Worm (Caenorhabditis elegans) whole organism, young adult: ENCODE measurements around the gene C09B9.7.

Source experiments
- B0035.1 ChIP-seq: sonication (generic microtip); optimal IDR thresholded peaks from 2 replicates; lab custom pipeline; 2016; ENCODE audit warnings: missing genetic modification characterization, mild to moderate bottlenecking, missing compliant biosample characterization, missing genotype, missing genetic modification reagents
- F23B12.7 ChIP-seq: sonication (generic microtip); optimal IDR thresholded peaks from 2 replicates; lab custom pipeline; 2017; ENCODE audit warnings: missing genetic modification characterization, mild to moderate bottlenecking, missing compliant biosample characterization, antibody characterized with exemption, moderate library complexity; ENCODE audit not compliant: insufficient read depth
- F39B2.1 ChIP-seq: fragments of 200-800 bp; sonication (Bioruptor generic); IDR thresholded peaks from 2 replicates; pipeline ENCODE4 v1.3.6; 2022; ENCODE audit warnings: missing genetic modification reagents, missing genetic modification characterization, missing compliant biosample characterization
- F49E8.2 ChIP-seq: sonication (generic microtip); optimal IDR thresholded peaks from 3 replicates; lab custom pipeline; 2017; ENCODE audit warnings: missing genetic modification characterization, mild to moderate bottlenecking, missing compliant biosample characterization, antibody characterized with exemption, moderate library complexity; ENCODE audit not compliant: insufficient read depth
- F52B5.7 ChIP-seq: sonication (generic microtip); optimal IDR thresholded peaks from 2 replicates; lab custom pipeline; 2016; ENCODE audit warnings: mild to moderate bottlenecking, missing genetic modification characterization, missing compliant biosample characterization
- Y53G8AR.9 ChIP-seq: fragments of 200-800 bp; sonication (Bioruptor generic); conservative IDR thresholded peaks from 2 replicates; pipeline ENCODE4 v1.3.6; 2022; ENCODE audit warnings: missing genetic modification reagents, missing genetic modification characterization, missing compliant biosample characterization
- Y56A3A.18 ChIP-seq: fragments of 200-800 bp; sonication (Bioruptor generic); IDR thresholded peaks from 2 replicates; pipeline ENCODE4 v1.3.6; 2022; ENCODE audit warnings: missing genetic modification reagents, missing genetic modification characterization, missing compliant biosample characterization
- Y67H2A.10 ChIP-seq: fragments of 200-800 bp; sonication (Bioruptor generic); conservative IDR thresholded peaks from 2 replicates; pipeline ENCODE4 v1.3.6; 2022; ENCODE audit warnings: missing genetic modification reagents, missing genetic modification characterization, missing compliant biosample characterization
- Y95B8A.8 ChIP-seq: fragments of 200-800 bp; sonication (Bioruptor generic); IDR thresholded peaks from 2 replicates; pipeline ENCODE4 v1.3.6; 2022; ENCODE audit warnings: missing genetic modification reagents, missing genetic modification characterization, missing compliant biosample characterization
- akir-1 ChIP-seq: fragments of 200-800 bp; sonication (Bioruptor generic); optimal IDR thresholded peaks from 2 replicates; lab custom pipeline; 2018; ENCODE audit warnings: mild to moderate bottlenecking, missing genetic modification characterization, moderate library complexity, missing compliant biosample characterization
- aptf-3 ChIP-seq: fragments of 200-800 bp; sonication (Bioruptor generic); IDR thresholded peaks from 2 replicates; pipeline ENCODE4 v1.3.6; 2022; ENCODE audit warnings: missing genetic modification characterization, missing compliant biosample characterization
- atf-7 ChIP-seq: sonication (generic microtip); optimal IDR thresholded peaks from 2 replicates; lab custom pipeline; 2017; ENCODE audit warnings: mild to moderate bottlenecking, missing genetic modification characterization, missing compliant biosample characterization
- athp-1 ChIP-seq: sonication (generic microtip); optimal IDR thresholded peaks from 2 replicates; lab custom pipeline; 2017; ENCODE audit warnings: mild to moderate bottlenecking, missing genetic modification characterization, missing compliant biosample characterization
- attf-3 ChIP-seq: fragments of 200-800 bp; sonication (Bioruptor generic); conservative IDR thresholded peaks from 2 replicates; pipeline ENCODE4 v1.3.6; 2022; ENCODE audit warnings: missing genetic modification reagents, missing genetic modification characterization, missing compliant biosample characterization
- ccch-3 ChIP-seq: fragments of 200-800 bp; sonication (Bioruptor generic); optimal IDR thresholded peaks from 2 replicates; lab custom pipeline; 2018; ENCODE audit warnings: mild to moderate bottlenecking, missing genetic modification characterization, missing compliant biosample characterization
- cebp-1 ChIP-seq, 2 experiments: fragments of 200-800 bp in 1 of 2; sonication (Bioruptor generic) in 1 of 2; sonication (generic microtip) in 1 of 2; IDR thresholded peaks in 1 of 2; optimal IDR thresholded peaks in 1 of 2; 2 replicates each; pipeline versions ENCODE4 v1.3.6 to Lab custom; 2017 to 2022; ENCODE audit warnings: missing compliant biosample characterization in 2 of 2, missing genetic modification characterization in 2 of 2, mild to moderate bottlenecking in 1 of 2, missing genetic modification reagents in 1 of 2, moderate library complexity in 1 of 2
- chd-7 ChIP-seq: sonication (generic microtip); optimal IDR thresholded peaks from 2 replicates; lab custom pipeline; 2016; ENCODE audit warnings: mild to moderate bottlenecking, missing genetic modification characterization, moderate library complexity, missing compliant biosample characterization
- dpl-1 ChIP-seq: fragments of 150-350 bp; optimal IDR thresholded peaks from 2 replicates; lab custom pipeline; 2014; ENCODE audit warnings: missing biosample characterization, missing genetic modification reagents, missing genetic modification characterization
- efl-1 ChIP-seq: fragments of 150-350 bp; optimal IDR thresholded peaks from 2 replicates; lab custom pipeline; 2014; ENCODE audit warnings: missing biosample characterization, missing genetic modification reagents, missing genetic modification characterization
- him-1 ChIP-seq: sonication (generic microtip); optimal IDR thresholded peaks from 2 replicates; lab custom pipeline; 2016; ENCODE audit warnings: missing genotype, missing genetic modification reagents, missing genetic modification characterization, missing compliant biosample characterization
- hrde-1 ChIP-seq: sonication (generic microtip); optimal IDR thresholded peaks from 2 replicates; lab custom pipeline; 2016; ENCODE audit warnings: missing genetic modification characterization, mild to moderate bottlenecking, missing compliant biosample characterization, moderate library complexity, missing genotype, missing genetic modification reagents, borderline replicate concordance
- hsf-1 ChIP-seq: fragments of 200-800 bp; sonication (Bioruptor generic); IDR thresholded peaks from 2 replicates; pipeline ENCODE4 v1.3.6; 2022; ENCODE audit warnings: missing genetic modification reagents, missing genetic modification characterization, missing compliant biosample characterization
- let-607 ChIP-seq, 2 experiments: fragments of 200-800 bp in 1 of 2; sonication (Bioruptor generic) in 1 of 2; sonication (generic microtip) in 1 of 2; optimal IDR thresholded peaks; 2 replicates each; lab custom pipeline; 2016 to 2018; ENCODE audit warnings: mild to moderate bottlenecking in 2 of 2, missing compliant biosample characterization in 2 of 2, missing genetic modification characterization in 2 of 2, moderate library complexity in 2 of 2, missing genotype in 1 of 2
- lin-40 ChIP-seq: sonication (generic microtip); optimal IDR thresholded peaks from 2 replicates; lab custom pipeline; 2016; ENCODE audit warnings: missing genetic modification characterization, mild to moderate bottlenecking, missing compliant biosample characterization, missing genotype, missing genetic modification reagents
- madf-6 ChIP-seq: fragments of 200-800 bp; sonication (Bioruptor generic); IDR thresholded peaks from 2 replicates; pipeline ENCODE4 v1.3.6; 2022; ENCODE audit warnings: missing genetic modification reagents, missing genetic modification characterization, missing compliant biosample characterization
- mel-28 ChIP-seq: sonication (generic microtip); optimal IDR thresholded peaks from 2 replicates; lab custom pipeline; 2016; ENCODE audit warnings: borderline replicate concordance, mild to moderate bottlenecking, missing genetic modification characterization, missing compliant biosample characterization
- mes-4 ChIP-seq: sonication (generic microtip); optimal IDR thresholded peaks from 2 replicates; lab custom pipeline; 2016; ENCODE audit warnings: missing genotype, missing genetic modification characterization, missing compliant biosample characterization
- mxl-1 ChIP-seq: sonication (generic microtip); optimal IDR thresholded peaks from 2 replicates; lab custom pipeline; 2016; ENCODE audit warnings: missing genetic modification characterization, missing compliant biosample characterization
- nfya-1 ChIP-seq: sonication (generic microtip); optimal IDR thresholded peaks from 2 replicates; lab custom pipeline; 2017; ENCODE audit warnings: antibody characterized with exemption, missing compliant biosample characterization, missing genetic modification characterization, borderline replicate concordance; ENCODE audit not compliant: insufficient read depth
- pha-4 ChIP-seq: fragments of 150-350 bp; sonication (generic microtip); optimal IDR thresholded peaks from 2 replicates; lab custom pipeline; 2014; ENCODE audit warnings: missing biosample characterization, missing genetic modification reagents, missing genetic modification characterization
- rec-8 ChIP-seq, 2 experiments: sonication (generic microtip); optimal IDR thresholded peaks; 2 replicates each; lab custom pipeline; 2016; ENCODE audit warnings: mild to moderate bottlenecking in 2 of 2, missing genetic modification characterization in 2 of 2, missing genetic modification reagents in 2 of 2, missing genotype in 2 of 2, missing biosample characterization in 1 of 2, missing compliant biosample characterization in 1 of 2, moderate library complexity in 1 of 2
- rpc-1 ChIP-seq, 2 experiments: fragments of 150-350 bp in 1 of 2; sonication (generic microtip) in 1 of 2; optimal IDR thresholded peaks; 2 replicates each; lab custom pipeline; 2014 to 2018; ENCODE audit warnings: missing biosample characterization in 1 of 2, missing genetic modification characterization in 1 of 2, missing genetic modification reagents in 1 of 2, missing genotype in 1 of 2
- snpc-1.3 ChIP-seq: sonication (generic microtip); optimal IDR thresholded peaks from 2 replicates; lab custom pipeline; 2017; ENCODE audit warnings: missing genetic modification characterization, mild to moderate bottlenecking, missing compliant biosample characterization, antibody characterized with exemption, moderate library complexity, missing genotype, missing genetic modification reagents; ENCODE audit not compliant: insufficient read depth
- somi-1 ChIP-seq: fragments of 200-800 bp; sonication (Bioruptor generic); optimal IDR thresholded peaks from 2 replicates; lab custom pipeline; 2018; ENCODE audit warnings: mild to moderate bottlenecking, missing genetic modification characterization, missing compliant biosample characterization
- xnd-1 ChIP-seq: sonication (generic microtip); optimal IDR thresholded peaks from 2 replicates; lab custom pipeline; 2016; ENCODE audit warnings: missing genotype, missing genetic modification reagents, missing genetic modification characterization, missing compliant biosample characterization
- zfh-2 ChIP-seq: fragments of 200-800 bp; sonication (Bioruptor generic); conservative IDR thresholded peaks from 2 replicates; pipeline ENCODE4 v1.3.6; 2022; ENCODE audit warnings: missing genetic modification reagents, missing genetic modification characterization, missing compliant biosample characterization
- ztf-25 ChIP-seq: fragments of 200-800 bp; sonication (Bioruptor generic); IDR thresholded peaks from 2 replicates; pipeline ENCODE4 v1.3.6; 2022; ENCODE audit warnings: missing genetic modification reagents, missing genetic modification characterization, missing compliant biosample characterization
- ztf-28 ChIP-seq: fragments of 200-800 bp; sonication (Bioruptor generic); IDR thresholded peaks from 2 replicates; pipeline ENCODE4 v1.3.6; 2022; ENCODE audit warnings: missing genetic modification reagents, missing genetic modification characterization, missing compliant biosample characterization

Gene C09B9.7

ce11 chrIV:5037489-5037888 is 23.4 kb downstream of the C09B9.7 start, which contains the start of gene C09B9.1:
C09B9.1 (plus strand) TSS chrIV:5037789.
- no peak for TF ChIP-seq B0035.1
- TF ChIP-seq F52B5.7 (tag; lab: Kevin White, UChicago): no peak
- no peak for TF ChIP-seq aptf-3 (GFP tag; lab: Robert Waterston, UW)
- no peak for TF ChIP-seq him-1 (tag; lab: Kevin White, UChicago)
- TF ChIP-seq madf-6: no peak
- no peak for TF ChIP-seq Y53G8AR.9 (GFP tag; lab: Robert Waterston, UW)
- no peak for TF ChIP-seq F49E8.2
- no peak for TF ChIP-seq cebp-1 (GFP tag; IDR thresholded peaks at IDR 0.05; lab: Robert Waterston, UW)
- TF ChIP-seq cebp-1 (tag; optimal IDR thresholded peaks at IDR 0.05; lab: Kevin White, UChicago): no peak
- TF ChIP-seq rpc-1 (optimal IDR thresholded peaks at IDR 0.05; lab: Kevin White, UChicago): no peak
- TF ChIP-seq rpc-1 (tag; optimal IDR thresholded peaks at IDR 0.05; lab: Kevin White, UChicago): no peak
- TF ChIP-seq snpc-1.3 (tag; lab: Kevin White, UChicago): no peak
- TF ChIP-seq hrde-1: no peak
- TF ChIP-seq, all 124 proteins: peak for 0

DNA sequence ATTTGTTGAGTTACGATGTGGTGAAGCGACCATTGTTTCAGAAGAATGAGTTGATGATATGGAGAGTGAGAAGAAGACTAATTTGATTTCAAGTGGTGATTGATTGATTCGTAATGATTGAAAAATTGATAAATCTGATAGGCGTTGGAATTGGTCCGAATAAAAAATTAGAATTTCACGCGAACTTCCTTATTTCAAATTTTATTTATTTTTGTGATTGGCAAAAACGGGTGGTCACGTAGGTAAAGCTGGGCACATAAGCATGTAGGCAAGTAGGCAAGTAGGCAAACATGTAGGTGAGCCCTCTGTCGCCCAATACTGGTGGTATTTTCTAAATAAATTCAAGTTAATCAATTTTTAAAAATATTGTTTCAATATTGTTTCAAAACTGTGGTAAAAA is 27.6 kb downstream of the C09B9.7 start, which contains the start of gene C09B9.4:
Gene C09B9.4 (minus strand): TSS at position 101 of the 400 bp plus-strand sequence.
- TF ChIP-seq dpl-1 (GFP tag; lab: Kevin White, UChicago) (no peak), Y56A3A.18 (GFP tag; lab: Robert Waterston, UW) (no peak), akir-1 (no peak)

- TF ChIP-seq mes-4 (tag; lab: Kevin White, UChicago) (no peak), efl-1 (no peak), Y95B8A.8 (GFP tag; lab: Robert Waterston, UW) (no peak), ztf-28 (GFP tag; lab: Robert Waterston, UW) (no peak)
These were observed 29.5 kb downstream of the C09B9.7 start for ce11 chrIV:5031346-5031745.

DNA sequence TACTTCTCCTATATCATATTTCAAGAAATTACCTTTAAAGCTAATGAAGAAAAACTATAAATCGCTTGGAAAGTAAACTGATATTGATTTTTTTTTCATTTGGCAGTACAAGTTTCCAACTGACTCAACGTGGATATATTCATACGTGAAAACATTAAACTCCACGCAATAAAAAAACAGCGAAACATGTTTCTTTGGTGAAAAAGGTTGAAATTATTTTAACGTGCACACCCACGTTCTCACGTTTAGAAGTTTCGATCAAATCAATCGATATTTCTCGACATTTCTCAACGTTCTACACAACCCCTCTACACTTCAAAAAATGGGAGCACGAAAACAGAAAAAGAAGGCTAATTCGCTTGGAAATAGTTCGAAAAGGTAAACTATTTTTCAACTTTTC is 31.9 kb downstream of the C09B9.7 start, which contains the start of the genes best-6 and C09B9.2:
Gene best-6 (minus strand): TSS at position 101 of the 400 bp plus-strand sequence.
Gene C09B9.2 (plus strand): TSS at position 314 of the 400 bp plus-strand sequence.
- TF ChIP-seq chd-7 (tag; lab: Kevin White, UChicago): no peak
- TF ChIP-seq Y56A3A.18 (GFP tag; lab: Robert Waterston, UW): no peak
- TF ChIP-seq zfh-2 (GFP tag; lab: Robert Waterston, UW): no peak
- TF ChIP-seq atf-7 (tag; lab: Kevin White, UChicago): no peak
- no peak for TF ChIP-seq ccch-3 (GFP tag; lab: Kevin White, UChicago)
- no peak for TF ChIP-seq mel-28
- TF ChIP-seq Y67H2A.10 (GFP tag; lab: Robert Waterston, UW): no peak
- TF ChIP-seq xnd-1: no peak
- TF ChIP-seq attf-3 (GFP tag; lab: Robert Waterston, UW): no peak
- TF ChIP-seq aptf-3 (GFP tag; lab: Robert Waterston, UW): no peak
- TF ChIP-seq ztf-25 (GFP tag; lab: Robert Waterston, UW): no peak
- TF ChIP-seq somi-1 (GFP tag; lab: Kevin White, UChicago): no peak
- TF ChIP-seq him-1 (tag; lab: Kevin White, UChicago): no peak
- no peak for TF ChIP-seq nfya-1 (tag; lab: Kevin White, UChicago)
- no peak for TF ChIP-seq athp-1 (tag; lab: Kevin White, UChicago)

DNA sequence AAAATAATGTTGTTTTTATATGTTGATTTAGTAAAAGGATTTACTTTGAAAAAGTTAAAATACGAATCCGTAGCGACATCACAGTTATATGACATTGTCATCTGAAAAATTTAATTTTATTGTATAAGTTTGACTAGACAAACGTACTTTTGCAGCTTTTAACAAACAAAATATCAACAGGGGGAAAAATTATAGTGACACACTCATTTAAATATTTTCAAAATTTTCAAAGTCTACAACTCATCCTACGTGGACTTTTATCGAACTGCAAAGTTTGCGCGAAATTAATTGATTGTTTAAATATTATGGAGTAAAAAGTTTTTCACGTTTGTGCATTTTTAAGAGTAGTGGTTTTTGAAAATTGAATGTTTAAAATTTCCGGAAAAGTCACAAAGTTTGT is 35.2 kb downstream of the C09B9.7 start, which contains the start of gene C09B9.85:
Gene C09B9.85 (minus strand): TSS at position 101 of the 400 bp plus-strand sequence.
- no peak for TF ChIP-seq F39B2.1 (GFP tag; lab: Robert Waterston, UW)
- no peak for TF ChIP-seq lin-40 (tag; lab: Kevin White, UChicago)
- no peak for TF ChIP-seq F23B12.7 (tag; lab: Kevin White, UChicago)
- no peak for TF ChIP-seq mxl-1 (tag; lab: Kevin White, UChicago)
- TF ChIP-seq hsf-1 (GFP tag; lab: Robert Waterston, UW): no peak
- TF ChIP-seq let-607 (tag; optimal IDR thresholded peaks at IDR 0.05; lab: Kevin White, UChicago): no peak
- TF ChIP-seq pha-4 (tag; lab: Kevin White, UChicago): no peak
- no peak for TF ChIP-seq rec-8 (tag; optimal IDR thresholded peaks at IDR 0.05; lab: Kevin White, UChicago)
